Worm (Caenorhabditis elegans): ENCODE results near the gene lex-1.

Gene lex-1

DNA sequence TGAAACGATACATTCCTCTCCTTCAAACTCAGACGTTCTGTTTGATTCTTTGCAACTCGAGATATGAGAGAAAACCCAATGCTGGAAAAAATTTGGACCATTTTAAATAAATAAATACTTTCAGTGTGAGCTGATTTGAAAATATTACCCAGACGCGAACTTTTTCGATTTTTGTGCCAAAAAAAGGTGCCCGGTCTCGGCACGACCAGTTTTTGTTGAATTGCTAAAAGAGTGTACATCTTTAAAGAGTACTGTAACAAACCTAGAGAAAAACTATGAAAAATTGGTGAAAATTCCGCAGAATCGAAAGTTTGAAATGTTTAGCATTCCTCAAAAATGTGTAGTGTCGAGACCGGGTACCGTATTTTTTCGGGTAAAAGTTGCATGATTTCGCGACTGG is 18.0 kb upstream of the lex-1 start, which contains the start of gene K08E4.8:
Gene K08E4.8, minus strand, starts transcription at position 101 of the 400 bp plus-strand sequence.
- no peak for TF ChIP-seq tbx-2 (tag; optimal IDR thresholded peaks at IDR 0.05)
- no peak for TF ChIP-seq odd-2 (tag; optimal IDR thresholded peaks at IDR 0.05)
- no peak for TF ChIP-seq mec-3 (tag; optimal IDR thresholded peaks at IDR 0.05; ENCODE audit: borderline replicate concordance)
- no peak for TF ChIP-seq ceh-34 (tag; optimal IDR thresholded peaks at IDR 0.05)
- TF ChIP-seq madf-2 (tag; optimal IDR thresholded peaks at IDR 0.05), result no peak
- TF ChIP-seq Y22D7AL.16 (tag; optimal IDR thresholded peaks at IDR 0.05), result no peak
- no peak for TF ChIP-seq dmd-4 (tag; optimal IDR thresholded peaks at IDR 0.05; ENCODE audit: borderline replicate concordance)
- TF ChIP-seq rnt-1 (tag; optimal IDR thresholded peaks at IDR 0.05), result no peak
- TF ChIP-seq ceh-6 (GFP tag; optimal IDR thresholded peaks at IDR 0.05), result no peak
- no peak for TF ChIP-seq sox-4 (tag; optimal IDR thresholded peaks at IDR 0.05)
- no peak for TF ChIP-seq ceh-30 (tag; optimal IDR thresholded peaks at IDR 0.05)
- no peak for TF ChIP-seq fax-1 (tag; optimal IDR thresholded peaks at IDR 0.05)
- no peak for TF ChIP-seq K09A11.1 (tag; optimal IDR thresholded peaks at IDR 0.05; ENCODE audit: insufficient read depth)
- no peak for TF ChIP-seq unc-3 (GFP tag; conservative IDR thresholded peaks at IDR 0.05)
- TF ChIP-seq unc-3 (tag; optimal IDR thresholded peaks at IDR 0.05), result no peak
- no peak for TF ChIP-seq ceh-22 (tag; optimal IDR thresholded peaks at IDR 0.05)
- no peak for TF ChIP-seq ceh-45 (GFP tag; IDR thresholded peaks at IDR 0.05)
- no peak for TF ChIP-seq ceh-19 (GFP tag; optimal IDR thresholded peaks at IDR 0.05)
- TF ChIP-seq nhr-11 (tag; optimal IDR thresholded peaks at IDR 0.05), result no peak
- TF ChIP-seq hlh-6 (tag; optimal IDR thresholded peaks at IDR 0.05), result no peak

ce11 chrIV:12068590-12068989 is 10.7 kb upstream of the lex-1 start, which contains the start of gene bath-37:
bath-37 (plus strand) TSS chrIV:12068890.
- TF ChIP-seq C08G9.2 (tag; optimal IDR thresholded peaks at IDR 0.05) (no peak), K02D7.2 (tag; optimal IDR thresholded peaks at IDR 0.05) (no peak)

- TF ChIP-seq ceh-34 (tag; optimal IDR thresholded peaks at IDR 0.05) (no peak), pqm-1 (tag; optimal IDR thresholded peaks at IDR 0.05) (no peak), pros-1 (tag; optimal IDR thresholded peaks at IDR 0.05) (no peak), fax-1 (tag; optimal IDR thresholded peaks at IDR 0.05) (no peak), pat-9 (tag; optimal IDR thresholded peaks at IDR 0.05) (no peak), ceh-45 (GFP tag; IDR thresholded peaks at IDR 0.05) (no peak), ceh-24 (tag; optimal IDR thresholded peaks at IDR 0.05) (no peak), ceh-19 (GFP tag; optimal IDR thresholded peaks at IDR 0.05) (no peak), Y22D7AL.16 (tag; optimal IDR thresholded peaks at IDR 0.05) (no peak), sox-4 (tag; optimal IDR thresholded peaks at IDR 0.05) (no peak), ceh-18 (tag; optimal IDR thresholded peaks at IDR 0.05) (no peak), ceh-6 (GFP tag; optimal IDR thresholded peaks at IDR 0.05) (no peak), odd-2 (tag; optimal IDR thresholded peaks at IDR 0.05) (no peak), eyg-1 (tag; optimal IDR thresholded peaks at IDR 0.05) (no peak)
Measured at ce11 chrIV:12075497-12075896, 3.8 kb upstream of the lex-1 start, which contains the start of gene K08E4.7. K08E4.7 (plus strand) TSS chrIV:12075797.

ce11 chrIV:12078112-12078812 is 1.0 kb upstream of the lex-1 start, which contains the start of gene tmed-1:
tmed-1 (minus strand) TSS chrIV:12078162.
- TF ChIP-seq ceh-45 (GFP tag; IDR thresholded peaks at IDR 0.05), result no peak

ce11 chrIV:12080807-12081206 is 1.5 kb downstream of the lex-1 start:
- no peak for TF ChIP-seq ama-1 (optimal IDR thresholded peaks at IDR 0.05)
- TF ChIP-seq dmd-4 (tag; optimal IDR thresholded peaks at IDR 0.05; ENCODE audit: borderline replicate concordance), result no peak
- TF ChIP-seq C38D4.7 (GFP tag; optimal IDR thresholded peaks at IDR 0.05), result no peak
- no peak for TF ChIP-seq ceh-30 (tag; optimal IDR thresholded peaks at IDR 0.05)
- TF ChIP-seq hlh-13 (GFP tag; optimal IDR thresholded peaks at IDR 0.05), result no peak
- no peak for TF ChIP-seq elt-2 (tag; optimal IDR thresholded peaks at IDR 0.05)
- no peak for TF ChIP-seq pros-1 (tag; optimal IDR thresholded peaks at IDR 0.05)

Data from whole organism, late embryonic.